Worm (Caenorhabditis elegans) whole organism, L2 larva: ENCODE results near the gene slcr-46.3.
A peak's percentile ranks its signal among the peaks of the same experiment; 100 is the strongest.

Source experiments
- ZK546.5 ChIP-seq: sonication (generic microtip); optimal IDR thresholded peaks from 2 replicates; lab custom pipeline; 2017; ENCODE audit warnings: missing biosample characterization, missing genetic modification characterization
- dmd-4 ChIP-seq: sonication (generic microtip); optimal IDR thresholded peaks from 2 replicates; lab custom pipeline; 2017; ENCODE audit warnings: missing biosample characterization, missing genetic modification characterization
- elt-3 ChIP-seq: sonication (generic microtip); optimal IDR thresholded peaks from 2 replicates; lab custom pipeline; 2017; ENCODE audit warnings: missing biosample characterization, missing genetic modification characterization
- fos-1 ChIP-seq: fragments of 150-350 bp; optimal IDR thresholded peaks from 2 replicates; lab custom pipeline; 2014; ENCODE audit warnings: missing biosample characterization, missing genetic modification characterization
- lin-13 ChIP-seq: fragments of 150-350 bp; optimal IDR thresholded peaks from 2 replicates; lab custom pipeline; 2014; ENCODE audit warnings: missing biosample characterization, missing genetic modification reagents, missing genetic modification characterization
- lin-39 ChIP-seq: fragments of 150-350 bp; optimal IDR thresholded peaks from 2 replicates; lab custom pipeline; 2014; ENCODE audit warnings: missing biosample characterization, missing genetic modification reagents, missing genetic modification characterization
- lsy-2 ChIP-seq, 2 experiments: fragments of 150-350 bp in 1 of 2; sonication (generic microtip) in 1 of 2; optimal IDR thresholded peaks; 2 replicates each; lab custom pipeline; 2014 to 2017; ENCODE audit warnings: missing biosample characterization in 2 of 2, missing genetic modification characterization in 2 of 2
- nhr-11 ChIP-seq: fragments of 150-350 bp; optimal IDR thresholded peaks from 2 replicates; lab custom pipeline; 2014; ENCODE audit warnings: missing biosample characterization, missing genetic modification characterization
- nhr-12 ChIP-seq: fragments of 150-350 bp; optimal IDR thresholded peaks from 2 replicates; lab custom pipeline; 2014; ENCODE audit warnings: missing biosample characterization, missing genetic modification characterization
- nhr-23 ChIP-seq: fragments of 150-350 bp; optimal IDR thresholded peaks from 2 replicates; lab custom pipeline; 2014; ENCODE audit warnings: missing biosample characterization, missing genetic modification reagents, missing genetic modification characterization
- nhr-25 ChIP-seq: fragments of 150-350 bp; sonication (generic microtip); optimal IDR thresholded peaks from 3 replicates; lab custom pipeline; 2014; ENCODE audit warnings: missing biosample characterization, missing genetic modification characterization
- nhr-77 ChIP-seq: fragments of 150-350 bp; optimal IDR thresholded peaks from 2 replicates; lab custom pipeline; 2014; ENCODE audit warnings: missing biosample characterization, missing genetic modification characterization
- skn-1 ChIP-seq: sonication (generic microtip); optimal IDR thresholded peaks from 2 replicates; lab custom pipeline; 2017; ENCODE audit warnings: missing biosample characterization, missing genetic modification characterization
- snpc-4 ChIP-seq: fragments of 150-350 bp; optimal IDR thresholded peaks from 2 replicates; lab custom pipeline; 2014; ENCODE audit warnings: missing biosample characterization, missing genetic modification characterization

DNA sequence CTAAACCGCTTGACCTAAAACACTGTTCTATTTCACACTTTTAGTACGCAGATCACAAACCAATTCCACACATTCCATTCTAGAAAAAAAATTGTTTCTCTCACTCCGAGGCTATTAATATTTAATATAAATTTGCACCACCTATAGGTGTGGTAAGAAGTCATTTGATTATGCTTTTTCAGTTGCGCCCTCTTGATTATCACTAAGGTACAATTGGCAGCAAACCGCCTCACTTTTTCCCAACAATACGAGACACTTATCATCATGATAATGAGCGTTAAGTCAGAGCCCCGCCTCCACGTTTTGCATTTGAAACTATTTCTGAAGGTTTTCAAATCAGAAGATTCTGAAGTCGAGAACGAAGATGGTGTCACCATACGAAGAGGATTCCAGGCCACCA, 13.4 kb upstream of the slcr-46.3 start, which contains the start of gene aqp-4:
- TF ChIP-seq snpc-4 (tag; lab: Kevin White, UChicago): no peak
- no peak for TF ChIP-seq ZK546.5 (tag; lab: Kevin White, UChicago)
- TF ChIP-seq nhr-12 (tag; lab: Kevin White, UChicago): no peak
- TF ChIP-seq nhr-11 (tag; lab: Kevin White, UChicago): no peak
- TF ChIP-seq dmd-4 (tag; lab: Kevin White, UChicago): no peak
- no peak for TF ChIP-seq lin-13 (GFP tag; lab: Kevin White, UChicago)
- no peak for TF ChIP-seq elt-3 (tag; lab: Kevin White, UChicago)
- no peak for TF ChIP-seq skn-1 (tag; lab: Kevin White, UChicago)
- no peak for TF ChIP-seq nhr-25 (tag; lab: Kevin White, UChicago)
- TF ChIP-seq fos-1: peak; percentile 78
- no peak for TF ChIP-seq nhr-77 (tag; lab: Kevin White, UChicago)
- no peak for TF ChIP-seq nhr-23 (tag; lab: Kevin White, UChicago)
- TF ChIP-seq lsy-2 (tag; optimal IDR thresholded peaks at IDR 0.05; lab: Kevin White, UChicago): no peak
- TF ChIP-seq lin-39 (tag; lab: Kevin White, UChicago): no peak
